Worm (Caenorhabditis elegans) whole organism, L1 larva: ENCODE results near the gene T23B7.2.

ENCODE experiments used
- C16A3.4 ChIP-seq: fragments of 150-350 bp; optimal IDR thresholded peaks from 2 replicates; lab custom pipeline; 2014; ENCODE audit warnings: missing biosample characterization, missing genetic modification characterization
- F16B12.6 ChIP-seq: fragments of 150-350 bp; optimal IDR thresholded peaks from 2 replicates; lab custom pipeline; 2014; ENCODE audit warnings: missing biosample characterization, missing genetic modification characterization
- aha-1 ChIP-seq: fragments of 150-350 bp; optimal IDR thresholded peaks from 2 replicates; lab custom pipeline; 2014; ENCODE audit warnings: missing biosample characterization, missing genetic modification characterization
- alr-1 ChIP-seq: fragments of 200-800 bp; sonication (Bioruptor generic); optimal IDR thresholded peaks from 2 replicates; lab custom pipeline; 2018; ENCODE audit warnings: borderline replicate concordance, mild to moderate bottlenecking, missing genetic modification characterization, missing compliant biosample characterization
- ama-1 ChIP-seq: fragments of 150-350 bp; optimal IDR thresholded peaks from 2 replicates; lab custom pipeline; 2014
- blmp-1 ChIP-seq: fragments of 150-350 bp; optimal IDR thresholded peaks from 2 replicates; lab custom pipeline; 2014; ENCODE audit warnings: missing biosample characterization, missing genetic modification characterization
- ceh-82 ChIP-seq, 3 experiments: fragments of 150-350 bp in 1 of 3; sonication (generic microtip) in 2 of 3; optimal IDR thresholded peaks; 2 replicates each; lab custom pipeline; 2014 to 2017; ENCODE audit warnings: missing biosample characterization in 3 of 3, missing genetic modification characterization in 3 of 3
- ceh-90 ChIP-seq: sonication (generic microtip); optimal IDR thresholded peaks from 2 replicates; lab custom pipeline; 2016; ENCODE audit warnings: missing genetic modification characterization, missing compliant biosample characterization
- dpl-1 ChIP-seq, 3 experiments: fragments of 150-350 bp in 2 of 3; sonication (generic microtip) in 1 of 3; optimal IDR thresholded peaks; 2 replicates each; lab custom pipeline; 2014 to 2017; ENCODE audit warnings: missing biosample characterization in 3 of 3, missing genetic modification characterization in 3 of 3, missing genetic modification reagents in 3 of 3
- dsc-1 ChIP-seq: sonication (generic microtip); optimal IDR thresholded peaks from 2 replicates; lab custom pipeline; 2016; ENCODE audit warnings: mild to moderate bottlenecking, missing genetic modification characterization, missing compliant biosample characterization
- efl-1 ChIP-seq, 4 experiments: fragments of 150-350 bp; optimal IDR thresholded peaks in 3 of 4; peaks in 1 of 4; 1 replicate in 1 of 4; 2 replicates in 3 of 4; lab custom pipeline; 2014; ENCODE audit warnings: missing biosample characterization in 2 of 4, missing genetic modification characterization in 2 of 4, missing genetic modification reagents in 2 of 4
- efl-3 ChIP-seq: fragments of 200-800 bp; sonication (Bioruptor generic); optimal IDR thresholded peaks from 2 replicates; lab custom pipeline; 2018; ENCODE audit warnings: mild to moderate bottlenecking, missing genetic modification characterization, missing compliant biosample characterization
- elt-2 ChIP-seq: sonication (generic microtip); optimal IDR thresholded peaks from 2 replicates; lab custom pipeline; 2016; ENCODE audit warnings: missing genetic modification characterization, mild to moderate bottlenecking, inconsistent platforms, missing compliant biosample characterization, missing genetic modification reagents
- elt-3 ChIP-seq, 6 experiments: fragments of 150-350 bp in 1 of 6; sonication (generic microtip); optimal IDR thresholded peaks; 2 replicates each; lab custom pipeline; 2017 to 2018; ENCODE audit warnings: missing biosample characterization in 6 of 6, missing genetic modification characterization in 6 of 6, inconsistent platforms in 1 of 6
- fkh-10 ChIP-seq: sonication (generic microtip); optimal IDR thresholded peaks from 2 replicates; lab custom pipeline; 2017; ENCODE audit warnings: missing biosample characterization, missing genetic modification reagents, missing genetic modification characterization
- fkh-4 ChIP-seq: sonication (generic microtip); optimal IDR thresholded peaks from 2 replicates; lab custom pipeline; 2016; ENCODE audit warnings: missing compliant biosample characterization, missing genetic modification characterization, borderline replicate concordance
- fkh-8 ChIP-seq: sonication (generic microtip); optimal IDR thresholded peaks from 2 replicates; lab custom pipeline; 2016; ENCODE audit warnings: mild to moderate bottlenecking, missing genetic modification characterization, missing compliant biosample characterization
- hpl-2 ChIP-seq: fragments of 150-350 bp; optimal IDR thresholded peaks from 2 replicates; lab custom pipeline; 2014; ENCODE audit warnings: missing biosample characterization, missing genetic modification reagents, missing genetic modification characterization
- irx-1 ChIP-seq: sonication (generic microtip); optimal IDR thresholded peaks from 2 replicates; lab custom pipeline; 2016; ENCODE audit warnings: missing genetic modification characterization, missing compliant biosample characterization
- isw-1 ChIP-seq: fragments of 200-800 bp; sonication (Bioruptor generic); IDR thresholded peaks from 2 replicates; pipeline ENCODE4 v1.3.6; 2022; ENCODE audit warnings: missing genetic modification characterization, missing compliant biosample characterization
- lin-15B ChIP-seq: fragments of 150-350 bp; sonication (generic microtip); optimal IDR thresholded peaks from 3 replicates; lab custom pipeline; 2014; ENCODE audit warnings: missing biosample characterization, missing genetic modification characterization
- lin-35 ChIP-seq, 2 experiments: fragments of 150-350 bp; optimal IDR thresholded peaks; 2 replicates each; lab custom pipeline; 2014; ENCODE audit warnings: missing biosample characterization in 2 of 2, missing genetic modification characterization in 2 of 2, missing genetic modification reagents in 2 of 2
- lsy-2 ChIP-seq, 2 experiments: fragments of 150-350 bp; optimal IDR thresholded peaks; 2 replicates each; lab custom pipeline; 2014; ENCODE audit warnings: missing biosample characterization in 2 of 2, missing genetic modification characterization in 2 of 2
- mab-9 ChIP-seq: fragments of 200-800 bp; sonication (Bioruptor generic); IDR thresholded peaks from 2 replicates; pipeline ENCODE4 v1.3.6; 2022; ENCODE audit warnings: missing genetic modification reagents, missing genetic modification characterization, missing compliant biosample characterization
- mep-1 ChIP-seq: fragments of 150-350 bp; optimal IDR thresholded peaks from 2 replicates; lab custom pipeline; 2014; ENCODE audit warnings: missing biosample characterization, missing genetic modification characterization
- nhr-12 ChIP-seq: sonication (generic microtip); optimal IDR thresholded peaks from 2 replicates; lab custom pipeline; 2017; ENCODE audit warnings: missing biosample characterization, missing genetic modification characterization
- nhr-19 ChIP-seq: fragments of 200-800 bp; sonication (Bioruptor generic); conservative IDR thresholded peaks from 2 replicates; pipeline ENCODE4 v1.3.6; 2022; ENCODE audit warnings: missing genetic modification characterization, missing compliant biosample characterization
- nhr-47 ChIP-seq: sonication (generic microtip); optimal IDR thresholded peaks from 2 replicates; lab custom pipeline; 2016; ENCODE audit warnings: mild to moderate bottlenecking, missing genetic modification characterization, moderate library complexity, missing compliant biosample characterization
- nhr-71 ChIP-seq: sonication (generic microtip); optimal IDR thresholded peaks from 2 replicates; lab custom pipeline; 2016; ENCODE audit warnings: mild to moderate bottlenecking, missing genetic modification characterization, moderate library complexity, missing compliant biosample characterization
- nhr-77 ChIP-seq: fragments of 150-350 bp; optimal IDR thresholded peaks from 2 replicates; lab custom pipeline; 2014; ENCODE audit warnings: missing biosample characterization, missing genetic modification characterization
- nhr-85 ChIP-seq: sonication (generic microtip); peaks from one replicate; lab custom pipeline; 2016; ENCODE audit warnings: missing genetic modification characterization, inconsistent platforms, missing compliant biosample characterization
- nhr-90 ChIP-seq: sonication (generic microtip); optimal IDR thresholded peaks from 2 replicates; lab custom pipeline; 2016; ENCODE audit warnings: mild to moderate bottlenecking, missing genetic modification characterization, missing compliant biosample characterization; ENCODE audit not compliant: poor library complexity
- pag-3 ChIP-seq: sonication (generic microtip); optimal IDR thresholded peaks from 2 replicates; lab custom pipeline; 2017; ENCODE audit warnings: missing genetic modification characterization, mild to moderate bottlenecking, missing compliant biosample characterization, antibody characterized with exemption, borderline replicate concordance; ENCODE audit not compliant: insufficient read depth
- pqm-1 ChIP-seq: sonication (generic microtip); optimal IDR thresholded peaks from 3 replicates; lab custom pipeline; 2017; ENCODE audit warnings: missing biosample characterization, missing genetic modification characterization
- snu-23 ChIP-seq: sonication (generic microtip); optimal IDR thresholded peaks from 2 replicates; lab custom pipeline; 2016; ENCODE audit warnings: missing genetic modification characterization, missing compliant biosample characterization
- sox-4 ChIP-seq: sonication (generic microtip); optimal IDR thresholded peaks from 2 replicates; lab custom pipeline; 2016; ENCODE audit warnings: missing genetic modification characterization, missing compliant biosample characterization
- sptf-1 ChIP-seq: fragments of 150-350 bp; optimal IDR thresholded peaks from 2 replicates; lab custom pipeline; 2014; ENCODE audit warnings: missing biosample characterization, missing genetic modification characterization
- swsn-7 ChIP-seq: sonication (generic microtip); optimal IDR thresholded peaks from 2 replicates; lab custom pipeline; 2016; ENCODE audit warnings: missing genetic modification characterization, missing compliant biosample characterization
- tbx-2 ChIP-seq: sonication (generic microtip); optimal IDR thresholded peaks from 2 replicates; lab custom pipeline; 2016; ENCODE audit warnings: missing genetic modification characterization, missing compliant biosample characterization
- tlp-1 ChIP-seq: fragments of 150-350 bp; optimal IDR thresholded peaks from 2 replicates; lab custom pipeline; 2014; ENCODE audit warnings: missing biosample characterization, missing genetic modification characterization
- unc-130 ChIP-seq: fragments of 150-350 bp; optimal IDR thresholded peaks from 2 replicates; lab custom pipeline; 2017; ENCODE audit warnings: missing biosample characterization, missing genetic modification characterization, inconsistent platforms
- unc-30 ChIP-seq: sonication (generic microtip); optimal IDR thresholded peaks from 2 replicates; lab custom pipeline; 2017; ENCODE audit warnings: missing biosample characterization, missing genetic modification characterization
- unc-98 ChIP-seq: fragments of 200-800 bp; sonication (Bioruptor generic); IDR thresholded peaks from 2 replicates; pipeline ENCODE4 v1.3.6; 2022; ENCODE audit warnings: missing genetic modification characterization, missing compliant biosample characterization
- xbp-1 ChIP-seq: sonication (generic microtip); optimal IDR thresholded peaks from 2 replicates; lab custom pipeline; 2016; ENCODE audit warnings: missing genetic modification characterization, missing compliant biosample characterization
- zag-1 ChIP-seq: fragments of 150-350 bp; optimal IDR thresholded peaks from 2 replicates; lab custom pipeline; 2014; ENCODE audit warnings: missing biosample characterization, missing genetic modification characterization
- ztf-11 ChIP-seq, 2 experiments: sonication (generic microtip); optimal IDR thresholded peaks; 2 replicates each; lab custom pipeline; 2016 to 2017; ENCODE audit warnings: missing genetic modification characterization in 2 of 2, missing biosample characterization in 1 of 2, missing compliant biosample characterization in 1 of 2

T23B7.2 gene

DNA sequence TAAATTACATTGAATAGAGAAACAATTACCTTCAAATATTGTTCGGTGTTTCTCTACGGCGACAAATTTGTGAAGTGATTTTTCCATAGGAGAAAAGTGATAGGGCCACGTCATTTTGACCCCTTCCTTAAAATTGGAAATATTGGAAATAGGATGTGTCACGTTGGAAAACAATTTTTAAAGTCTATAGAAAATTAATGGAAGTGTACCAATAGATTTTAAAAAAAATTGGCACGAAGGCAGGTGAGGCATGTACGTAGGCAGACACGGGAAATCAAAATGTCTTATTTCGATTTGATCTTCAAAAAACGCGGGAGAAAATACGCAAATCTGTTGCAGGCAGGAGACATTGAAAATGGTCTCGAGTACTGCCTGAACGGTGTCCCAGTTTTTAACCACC is 4.4 kb downstream of the T23B7.2 start, which contains the start of gene C33F10.12:
TSS of gene C33F10.12 (minus strand) at position 101 of the 400 bp plus-strand sequence.
- TF ChIP-seq nhr-12 (tag; lab: Kevin White, UChicago) (no peak), C16A3.4 (no peak), tlp-1 (tag; lab: Kevin White, UChicago) (no peak), sptf-1 (tag; lab: Kevin White, UChicago) (no peak), alr-1 (no peak), fkh-8 (tag; lab: Kevin White, UChicago) (no peak), hpl-2 (GFP tag; lab: Kevin White, UChicago) (no peak), ama-1 (lab: Kevin White, UChicago) (no peak), unc-98 (GFP tag; lab: Robert Waterston, UW) (no peak), sox-4 (tag; lab: Kevin White, UChicago) (no peak), pqm-1 (tag; lab: Kevin White, UChicago) (no peak), fkh-4 (tag; lab: Kevin White, UChicago) (no peak), snu-23 (GFP tag; lab: Kevin White, UChicago) (no peak), aha-1 (tag; lab: Kevin White, UChicago) (no peak), zag-1 (tag; lab: Kevin White, UChicago) (no peak)

DNA sequence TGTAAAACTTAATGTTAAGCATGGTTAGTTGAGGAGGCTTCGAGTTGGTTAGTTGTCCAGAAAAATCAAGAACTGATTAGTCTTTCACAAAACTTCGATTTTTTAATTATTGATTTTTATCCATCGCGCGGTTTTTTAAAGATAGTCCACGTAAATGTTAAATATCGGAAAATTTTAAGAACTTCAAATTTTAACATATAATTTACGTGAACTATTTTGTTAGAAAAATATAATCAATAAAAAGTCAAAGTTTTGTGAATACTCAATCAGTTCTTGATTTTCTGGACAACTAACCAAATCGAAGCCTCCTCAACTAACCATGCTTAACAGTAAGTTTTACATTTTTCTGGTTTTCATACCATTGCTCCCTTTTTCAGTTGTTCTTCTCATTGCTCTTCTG is 7.3 kb downstream of the T23B7.2 start, which contains the start of the genes C33F10.11 and C33F10.1:
TSS of gene C33F10.11 (minus strand) at position 101 of the 400 bp plus-strand sequence.
TSS of gene C33F10.1 (plus strand) at position 263 of the 400 bp plus-strand sequence.
- TF ChIP-seq nhr-47 = no peak
- no peak for TF ChIP-seq unc-30 (tag; lab: Kevin White, UChicago)
- no peak for TF ChIP-seq dpl-1 (GFP tag; optimal IDR thresholded peaks at IDR 0.05; lab: Kevin White, UChicago)
- no peak for TF ChIP-seq mab-9 (GFP tag; lab: Robert Waterston, UW)

DNA sequence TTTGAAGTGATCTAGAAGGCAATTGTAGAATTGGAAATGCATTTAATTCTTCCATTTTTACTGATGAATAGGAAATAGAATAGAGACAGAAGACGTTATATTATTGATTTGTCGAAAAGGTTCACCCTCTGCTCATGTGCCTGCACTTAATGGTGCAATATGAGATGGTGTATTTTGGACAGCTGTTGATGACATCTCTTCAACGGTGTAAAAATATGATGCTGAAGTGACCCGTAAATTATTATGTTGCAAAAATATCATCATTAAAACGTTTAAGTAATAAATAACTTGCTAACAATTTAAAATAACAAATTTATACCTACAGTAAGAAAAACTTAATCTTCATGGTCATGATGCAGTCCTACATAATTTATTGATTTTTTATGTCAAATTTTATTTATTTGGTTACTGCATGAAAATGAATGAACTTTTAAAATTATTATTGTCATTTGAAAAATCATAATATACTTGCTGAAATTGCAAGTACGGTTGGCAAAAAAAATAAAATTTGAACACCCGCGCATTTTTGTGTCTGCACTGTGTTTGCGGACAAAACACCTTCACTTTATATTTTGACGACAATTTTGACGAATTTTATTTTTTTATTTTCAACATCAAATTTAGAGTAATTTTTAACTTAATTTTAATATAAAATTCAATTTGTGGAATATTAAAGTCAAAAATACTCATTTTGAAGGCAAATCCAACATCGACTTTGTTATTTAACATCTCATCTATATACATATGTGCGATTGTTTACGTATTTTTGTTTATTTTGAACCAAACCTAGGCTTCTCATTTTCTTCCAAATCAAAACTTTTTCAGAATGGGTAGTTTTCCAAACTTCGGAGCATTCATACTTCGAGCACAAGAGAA is 14.1 kb downstream of the T23B7.2 start, which contains the start of the genes fbxb-88 and tbck-1:
TSS of gene fbxb-88 (minus strand) at position 151 of the 876 bp plus-strand sequence.
TSS of gene tbck-1 (plus strand) at position 826 of the 876 bp plus-strand sequence.
- TF ChIP-seq elt-2 (tag; lab: Kevin White, UChicago) (peak; percentile 51), nhr-19 (GFP tag; lab: Robert Waterston, UW) (peak; percentile 52), ceh-82 (tag; optimal IDR thresholded peaks at IDR 0.05; lab: Kevin White, UChicago) (peak in 2 of 3 experiments; percentile 53 to 62), unc-98 (GFP tag; lab: Robert Waterston, UW) (no peak), lin-15B (tag; lab: Kevin White, UChicago) (peak; percentile 21), lin-35 (GFP tag; optimal IDR thresholded peaks at IDR 0.05; lab: Kevin White, UChicago) (peak; percentile 98), nhr-77 (no peak), efl-3 (GFP tag; lab: Kevin White, UChicago) (no peak), ztf-11 (tag; optimal IDR thresholded peaks at IDR 0.05; lab: Kevin White, UChicago) (peak in 1 of 2 experiments; percentile 14), pag-3 (tag; lab: Kevin White, UChicago) (peak; percentile 13), zag-1 (tag; lab: Kevin White, UChicago) (no peak), nhr-71 (tag; lab: Kevin White, UChicago) (no peak), xbp-1 (tag; lab: Kevin White, UChicago) (peak; percentile 64), C16A3.4 (peak; percentile 57), dsc-1 (tag; lab: Kevin White, UChicago) (peak; percentile 37), blmp-1 (tag; lab: Kevin White, UChicago) (peak; percentile 51), nhr-85 (tag; lab: Kevin White, UChicago) (peak; percentile 80), unc-130 (tag; lab: Kevin White, UChicago) (peak; percentile 30), fkh-8 (tag; lab: Kevin White, UChicago) (no peak), isw-1 (GFP tag; lab: Robert Waterston, UW) (peak; percentile 8; the same call in 1 of the 2 replicates), nhr-90 (peak; percentile 46), mep-1 (tag; lab: Kevin White, UChicago) (peak; percentile 67), nhr-47 (peak; percentile 68), fkh-10 (GFP tag; lab: Kevin White, UChicago) (no peak), F16B12.6 (tag; lab: Kevin White, UChicago) (peak; percentile 94), tbx-2 (tag; lab: Kevin White, UChicago) (peak; percentile 62), elt-3 (tag; optimal IDR thresholded peaks at IDR 0.05; lab: Kevin White, UChicago) (peak in 1 of 6 experiments; percentile 34), ceh-90 (tag; lab: Kevin White, UChicago) (no peak), efl-1 (optimal IDR thresholded peaks at IDR 0.05; lab: Kevin White, UChicago) (peak; percentile 96 to 97), efl-1 (GFP tag; optimal IDR thresholded peaks at IDR 0.05 in 1 of 2; lab: Kevin White, UChicago) (peak; percentile 97 to 99), swsn-7 (tag; lab: Kevin White, UChicago) (peak; percentile 59), lsy-2 (tag; optimal IDR thresholded peaks at IDR 0.05; lab: Kevin White, UChicago) (peak; percentile 70 to 82), irx-1 (tag; lab: Kevin White, UChicago) (peak; percentile 37)
